Worm (Caenorhabditis elegans) whole organism, L2 larva: Measurements from ENCODE around the gene ufl-1.

Experiments used
- F13H6.1 ChIP-seq: sonication (generic microtip); optimal IDR thresholded peaks from 2 replicates; lab custom pipeline; 2016; ENCODE audit warnings: missing genetic modification characterization, missing compliant biosample characterization
- ama-1 ChIP-seq: fragments of 150-350 bp; optimal IDR thresholded peaks from 2 replicates; lab custom pipeline; 2018; ENCODE audit warnings: inconsistent platforms
- ceh-16 ChIP-seq: fragments of 150-350 bp; optimal IDR thresholded peaks from 2 replicates; lab custom pipeline; 2014; ENCODE audit warnings: missing biosample characterization, missing genetic modification characterization
- crh-2 ChIP-seq: sonication (generic microtip); optimal IDR thresholded peaks from 2 replicates; lab custom pipeline; 2017; ENCODE audit warnings: missing biosample characterization, missing genetic modification characterization
- fos-1 ChIP-seq: fragments of 150-350 bp; optimal IDR thresholded peaks from 2 replicates; lab custom pipeline; 2014; ENCODE audit warnings: missing biosample characterization, missing genetic modification characterization
- mab-5 ChIP-seq: fragments of 150-350 bp; optimal IDR thresholded peaks from 2 replicates; lab custom pipeline; 2014; ENCODE audit warnings: missing biosample characterization, missing genetic modification characterization
- nhr-129 ChIP-seq: fragments of 150-350 bp; optimal IDR thresholded peaks from 2 replicates; lab custom pipeline; 2014; ENCODE audit warnings: missing biosample characterization, missing genetic modification characterization
- nhr-77 ChIP-seq: fragments of 150-350 bp; optimal IDR thresholded peaks from 2 replicates; lab custom pipeline; 2014; ENCODE audit warnings: missing biosample characterization, missing genetic modification characterization
- skn-1 ChIP-seq: sonication (generic microtip); optimal IDR thresholded peaks from 2 replicates; lab custom pipeline; 2017; ENCODE audit warnings: missing biosample characterization, missing genetic modification characterization
- unc-62 ChIP-seq: fragments of 150-350 bp; optimal IDR thresholded peaks from 2 replicates; lab custom pipeline; 2014; ENCODE audit warnings: missing biosample characterization, missing genetic modification reagents, missing genetic modification characterization

DNA sequence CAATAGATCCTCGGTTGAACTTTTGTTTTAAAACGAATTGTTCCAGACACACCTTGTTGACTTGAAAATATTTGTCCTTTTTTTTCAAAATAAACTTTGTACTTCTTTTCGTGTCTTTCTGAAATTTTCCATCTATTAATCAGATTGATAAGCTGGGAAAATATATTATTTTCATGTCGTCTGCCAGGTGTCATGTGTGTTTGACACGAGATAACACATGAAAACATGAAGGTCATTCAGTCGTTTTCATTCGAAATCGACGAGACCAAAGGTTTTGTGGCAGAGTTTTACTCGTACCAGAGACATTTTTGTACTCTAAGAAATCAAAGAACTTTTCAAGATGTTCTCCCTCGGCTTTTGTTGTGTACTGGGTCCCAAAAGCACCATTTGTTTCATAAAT, 16.0 kb downstream of the ufl-1 start:
- peak; percentile 25 for TF ChIP-seq F13H6.1
- peak; percentile 50 for TF ChIP-seq crh-2 (tag; lab: Kevin White, UChicago)
- TF ChIP-seq fos-1 (tag; lab: Kevin White, UChicago): peak; percentile 24
- TF ChIP-seq nhr-129: peak; percentile 45
- TF ChIP-seq ceh-16: no peak
- TF ChIP-seq nhr-77 (tag; lab: Kevin White, UChicago): no peak
- TF ChIP-seq skn-1 (tag; lab: Kevin White, UChicago): no peak
- no peak for TF ChIP-seq mab-5 (tag; lab: Kevin White, UChicago)
- no peak for TF ChIP-seq ama-1 (lab: Kevin White, UChicago)
- TF ChIP-seq unc-62 (GFP tag; lab: Kevin White, UChicago): no peak
